Worm (Caenorhabditis elegans): ENCODE data around the gene T07D4.5.

DNA sequence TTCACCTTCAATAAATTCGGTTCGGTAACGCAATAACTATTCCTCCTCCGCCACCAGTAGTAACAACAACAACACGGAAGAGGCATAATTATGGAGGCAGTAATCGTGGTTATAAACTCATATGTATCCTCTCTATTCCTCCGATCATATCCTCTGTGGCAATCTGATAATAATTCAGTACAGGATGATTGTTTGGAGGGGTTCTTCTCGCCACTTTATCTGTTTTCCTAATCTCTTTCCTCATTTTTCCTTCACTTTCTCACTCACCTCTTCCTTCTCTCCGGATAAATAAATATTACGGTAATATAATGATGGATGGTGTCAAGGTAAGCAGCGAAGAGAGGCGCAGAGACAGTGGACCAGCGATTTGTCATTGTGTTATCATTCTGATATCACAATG is 6.4 kb upstream of the T07D4.5 start:
- no peak for TF ChIP-seq T22C8.4 (GFP tag; IDR thresholded peaks at IDR 0.05)
- no peak for TF ChIP-seq ztf-23 (GFP tag; IDR thresholded peaks at IDR 0.05)
- no peak for TF ChIP-seq ztf-29 (GFP tag; IDR thresholded peaks at IDR 0.05)
- no peak for TF ChIP-seq klf-2 (GFP tag; conservative IDR thresholded peaks at IDR 0.05)
- TF ChIP-seq flt-1 (GFP tag; IDR thresholded peaks at IDR 0.05), result no peak
